Worm (Caenorhabditis elegans) whole organism, young adult: Measurements from ENCODE around the gene Y42H9AR.4.

Experiments used
- B0336.3 ChIP-seq: fragments of 200-800 bp; sonication (Bioruptor generic); IDR thresholded peaks from 2 replicates; pipeline ENCODE4 v1.3.6; 2022; ENCODE audit warnings: missing genetic modification characterization, missing compliant biosample characterization
- F55B11.4 ChIP-seq: sonication (generic microtip); optimal IDR thresholded peaks from 2 replicates; lab custom pipeline; 2016; ENCODE audit warnings: missing compliant biosample characterization, missing genetic modification characterization, borderline replicate concordance; ENCODE audit not compliant: insufficient read depth
- ama-1 ChIP-seq, 3 experiments: fragments of 150-350 bp in 1 of 3; sonication (generic microtip) in 2 of 3; optimal IDR thresholded peaks; 2 replicates each; lab custom pipeline; 2014 to 2018; ENCODE audit warnings: missing biosample characterization in 2 of 3, missing genetic modification characterization in 2 of 3, missing genetic modification reagents in 2 of 3
- ceh-40 ChIP-seq: fragments of 200-800 bp; sonication (Bioruptor generic); IDR thresholded peaks from 2 replicates; pipeline ENCODE4 v1.3.6; 2022; ENCODE audit warnings: missing genetic modification characterization, missing compliant biosample characterization
- ceh-79 ChIP-seq: sonication (generic microtip); optimal IDR thresholded peaks from 2 replicates; lab custom pipeline; 2017; ENCODE audit warnings: mild to moderate bottlenecking, missing genetic modification characterization, missing compliant biosample characterization
- ceh-91 ChIP-seq: fragments of 200-800 bp; sonication (Bioruptor generic); IDR thresholded peaks from 2 replicates; pipeline ENCODE4 v1.3.6; 2022; ENCODE audit warnings: missing genetic modification reagents, missing genetic modification characterization, missing compliant biosample characterization
- efl-1 ChIP-seq: fragments of 150-350 bp; optimal IDR thresholded peaks from 2 replicates; lab custom pipeline; 2014; ENCODE audit warnings: missing biosample characterization, missing genetic modification reagents, missing genetic modification characterization
- egl-44 ChIP-seq: fragments of 200-800 bp; sonication (Bioruptor generic); IDR thresholded peaks from 2 replicates; pipeline ENCODE4 v1.3.6; 2022; ENCODE audit warnings: missing genetic modification reagents, missing genetic modification characterization, missing compliant biosample characterization
- ets-4 ChIP-seq: fragments of 200-800 bp; sonication (Bioruptor generic); optimal IDR thresholded peaks from 2 replicates; lab custom pipeline; 2018; ENCODE audit warnings: mild to moderate bottlenecking, missing genetic modification characterization, missing compliant biosample characterization
- lin-35 ChIP-seq, 3 experiments: fragments of 150-350 bp in 2 of 3; sonication (generic microtip) in 1 of 3; optimal IDR thresholded peaks; 2 replicates each; lab custom pipeline; 2014 to 2018; ENCODE audit warnings: missing biosample characterization in 3 of 3, missing genetic modification characterization in 3 of 3, missing genetic modification reagents in 3 of 3
- lsl-1 ChIP-seq: fragments of 200-800 bp; sonication (Bioruptor generic); optimal IDR thresholded peaks from 2 replicates; lab custom pipeline; 2018; ENCODE audit warnings: mild to moderate bottlenecking, missing genetic modification characterization, moderate library complexity, missing compliant biosample characterization
- nfyb-1 ChIP-seq: fragments of 200-800 bp; sonication (Bioruptor generic); IDR thresholded peaks from 2 replicates; pipeline ENCODE4 v1.3.6; 2022; ENCODE audit warnings: missing genetic modification reagents, missing genetic modification characterization, missing compliant biosample characterization
- tlf-1 ChIP-seq: fragments of 200-800 bp; sonication (Bioruptor generic); optimal IDR thresholded peaks from 2 replicates; lab custom pipeline; 2018; ENCODE audit warnings: mild to moderate bottlenecking, missing genetic modification characterization, missing compliant biosample characterization
- xnd-1 ChIP-seq: sonication (generic microtip); optimal IDR thresholded peaks from 2 replicates; lab custom pipeline; 2016; ENCODE audit warnings: missing genotype, missing genetic modification reagents, missing genetic modification characterization, missing compliant biosample characterization

DNA sequence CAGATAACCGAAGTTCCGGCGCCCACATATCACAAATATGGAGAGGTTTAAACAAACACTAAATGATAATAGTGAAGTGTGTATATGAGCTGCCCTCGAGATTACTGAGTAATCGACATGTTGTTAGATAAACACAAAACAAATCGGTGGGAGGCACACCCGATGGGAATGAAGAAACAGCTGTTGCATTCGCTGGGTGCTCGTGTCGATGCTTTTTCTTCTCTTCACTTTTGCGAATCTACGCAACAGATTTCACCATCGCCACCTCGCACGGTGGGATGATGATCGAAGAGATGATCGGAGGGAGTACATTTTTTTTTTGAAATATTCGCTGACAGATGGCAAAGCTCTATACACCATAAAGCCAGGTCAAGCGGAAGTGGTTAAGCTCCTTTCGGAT, 43.7 kb downstream of the Y42H9AR.4 start:
- no peak for TF ChIP-seq lin-35 (GFP tag; optimal IDR thresholded peaks at IDR 0.05; lab: Kevin White, UChicago)
- TF ChIP-seq ceh-79 (tag; lab: Kevin White, UChicago) = no peak
- TF ChIP-seq F55B11.4 (tag; lab: Kevin White, UChicago) = no peak
- no peak for TF ChIP-seq egl-44
- TF ChIP-seq lsl-1 (GFP tag; lab: Kevin White, UChicago) = no peak
- TF ChIP-seq B0336.3 (GFP tag; lab: Robert Waterston, UW) = no peak
- no peak for TF ChIP-seq ets-4 (GFP tag; lab: Kevin White, UChicago)
- no peak for TF ChIP-seq xnd-1 (tag; lab: Kevin White, UChicago)
- TF ChIP-seq nfyb-1 (GFP tag; lab: Robert Waterston, UW) = no peak
- TF ChIP-seq ceh-91 = no peak
- no peak for TF ChIP-seq tlf-1 (GFP tag; lab: Kevin White, UChicago)
- no peak for TF ChIP-seq efl-1 (GFP tag; lab: Kevin White, UChicago)
- TF ChIP-seq ama-1 (optimal IDR thresholded peaks at IDR 0.05; lab: Kevin White, UChicago) = no peak
- TF ChIP-seq ama-1 (GFP tag; optimal IDR thresholded peaks at IDR 0.05; lab: Kevin White, UChicago) = no peak
- no peak for TF ChIP-seq ceh-40 (GFP tag; lab: Robert Waterston, UW)
